Worm (Caenorhabditis elegans) whole organism, L2 larva: Measurements from ENCODE around the gene rft-1.

Experiments
- fos-1 ChIP-seq: fragments of 150-350 bp; optimal IDR thresholded peaks from 2 replicates; lab custom pipeline; 2014; ENCODE audit warnings: missing biosample characterization, missing genetic modification characterization
- lin-39 ChIP-seq: fragments of 150-350 bp; optimal IDR thresholded peaks from 2 replicates; lab custom pipeline; 2014; ENCODE audit warnings: missing biosample characterization, missing genetic modification reagents, missing genetic modification characterization
- nhr-10 ChIP-seq: sonication (generic microtip); optimal IDR thresholded peaks from 2 replicates; lab custom pipeline; 2017; ENCODE audit warnings: missing biosample characterization, missing genetic modification characterization
- nhr-12 ChIP-seq: fragments of 150-350 bp; optimal IDR thresholded peaks from 2 replicates; lab custom pipeline; 2014; ENCODE audit warnings: missing biosample characterization, missing genetic modification characterization
- nhr-21 ChIP-seq: fragments of 150-350 bp; optimal IDR thresholded peaks from 2 replicates; lab custom pipeline; 2014; ENCODE audit warnings: missing biosample characterization, missing genetic modification characterization
- nhr-25 ChIP-seq: fragments of 150-350 bp; sonication (generic microtip); optimal IDR thresholded peaks from 3 replicates; lab custom pipeline; 2014; ENCODE audit warnings: missing biosample characterization, missing genetic modification characterization
- unc-39 ChIP-seq: fragments of 150-350 bp; optimal IDR thresholded peaks from 2 replicates; lab custom pipeline; 2014; ENCODE audit warnings: missing biosample characterization, missing genetic modification characterization
- ztf-11 ChIP-seq: sonication (generic microtip); optimal IDR thresholded peaks from 2 replicates; lab custom pipeline; 2017; ENCODE audit warnings: missing biosample characterization, missing genetic modification characterization

DNA sequence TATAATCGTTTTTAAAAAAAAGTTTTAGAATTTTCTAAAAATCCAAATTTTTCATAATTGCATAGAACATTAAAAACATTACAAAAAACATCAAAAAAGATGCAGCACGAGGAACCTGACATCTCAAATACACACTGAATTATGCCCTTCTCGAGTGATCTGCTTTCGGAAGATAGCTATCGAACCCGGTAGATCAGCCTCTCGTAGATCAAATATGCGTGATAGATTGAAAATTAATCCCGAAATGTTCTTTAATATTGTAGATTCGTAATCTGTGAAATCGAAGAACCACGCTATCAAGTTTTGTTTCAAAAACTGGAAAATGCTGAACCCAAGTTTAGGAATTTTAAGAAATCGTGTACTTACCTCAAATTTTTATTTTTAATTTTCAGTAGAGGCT lies 38.8 kb upstream of the rft-1 start:
- TF ChIP-seq unc-39 (tag; lab: Kevin White, UChicago) = no peak
- no peak for TF ChIP-seq fos-1 (tag; lab: Kevin White, UChicago)
- TF ChIP-seq lin-39 (tag; lab: Kevin White, UChicago) = no peak
- TF ChIP-seq nhr-12 (tag; lab: Kevin White, UChicago) = no peak
- TF ChIP-seq nhr-25 (tag; lab: Kevin White, UChicago) = no peak
- TF ChIP-seq ztf-11 (tag; lab: Kevin White, UChicago) = no peak
- no peak for TF ChIP-seq nhr-21
- TF ChIP-seq nhr-10 = no peak
